Fruit fly (Drosophila melanogaster): ENCODE measurements around the gene CG13887.

Gene CG13887

dm6 chr3L:821951-822350 is 15.7 kb upstream of the CG13887 start (continued):
- peak; percentile 35; the same call in 1 of the 3 replicates for TF ChIP-seq croc (GFP tag; conservative IDR thresholded peaks at IDR 0.05)
- peak; percentile 45; the same call in 1 of the 2 replicates for TF ChIP-seq CG14014 (GFP tag; IDR thresholded peaks at IDR 0.05)
- no peak for TF ChIP-seq sug (tag; optimal IDR thresholded peaks at IDR 0.05)
- TF ChIP-seq NC2α (GFP tag; optimal IDR thresholded peaks at IDR 0.05): no peak
- no peak for TF ChIP-seq Dip2 (GFP tag; IDR thresholded peaks at IDR 0.05)
- TF ChIP-seq CG15601 (tag; optimal IDR thresholded peaks at IDR 0.05): peak; percentile 61
- no peak for TF ChIP-seq CG4282 (GFP tag; optimal IDR thresholded peaks at IDR 0.05)
- no peak for TF ChIP-seq psq (GFP tag; optimal IDR thresholded peaks at IDR 0.05)
- no peak for TF ChIP-seq Trl (optimal IDR thresholded peaks at IDR 0.05)
- no peak for TF ChIP-seq Trl (GFP tag; optimal IDR thresholded peaks at IDR 0.05)
- TF ChIP-seq hkb (optimal IDR thresholded peaks at IDR 0.05): no peak
- TF ChIP-seq hkb (GFP tag; IDR thresholded peaks at IDR 0.05): peak; percentile 87
- TF ChIP-seq emc (GFP tag; optimal IDR thresholded peaks at IDR 0.05): no peak
- peak; percentile 83 for TF ChIP-seq CG18599 (GFP tag; optimal IDR thresholded peaks at IDR 0.05)
- peak; percentile 74 for TF ChIP-seq org-1 (GFP tag; optimal IDR thresholded peaks at IDR 0.05)
- peak; percentile 10 for TF ChIP-seq CG6854 (GFP tag; optimal IDR thresholded peaks at IDR 0.05)
- no peak for TF ChIP-seq stwl (tag; optimal IDR thresholded peaks at IDR 0.05)
- TF ChIP-seq slou (GFP tag; optimal IDR thresholded peaks at IDR 0.05): no peak
- no peak for TF ChIP-seq abd-A (tag; optimal IDR thresholded peaks at IDR 0.05)
- TF ChIP-seq Sox102F (GFP tag; optimal IDR thresholded peaks at IDR 0.05): peak; percentile 77
- TF ChIP-seq BEAF-32 (GFP tag; optimal IDR thresholded peaks at IDR 0.05): no peak
- peak; percentile 49 for TF ChIP-seq Chrac-16 (GFP tag; optimal IDR thresholded peaks at IDR 0.05)
- peak; percentile 50 for TF ChIP-seq CG3407 (GFP tag; optimal IDR thresholded peaks at IDR 0.05)
- no peak for TF ChIP-seq CG18011 (GFP tag; optimal IDR thresholded peaks at IDR 0.05)
- TF ChIP-seq CG9727 (GFP tag; optimal IDR thresholded peaks at IDR 0.05): peak; percentile 53
- peak; percentile 77 for TF ChIP-seq CG8388 (GFP tag; optimal IDR thresholded peaks at IDR 0.05)
- no peak for TF ChIP-seq sc (optimal IDR thresholded peaks at IDR 0.05)
- TF ChIP-seq sc (GFP tag; optimal IDR thresholded peaks at IDR 0.05): peak; percentile 26
- TF ChIP-seq lmd (GFP tag; IDR thresholded peaks at IDR 0.05): peak; percentile 79
- TF ChIP-seq CG9932 (GFP tag; IDR thresholded peaks at IDR 0.05): no peak
- no peak; the same call in 2 of the 3 replicates for TF ChIP-seq CG11093 (GFP tag; IDR thresholded peaks at IDR 0.05)
- TF ChIP-seq dysf (GFP tag; IDR thresholded peaks at IDR 0.05): peak; percentile 84
- no peak for TF ChIP-seq pita (GFP tag; optimal IDR thresholded peaks at IDR 0.05)
- peak; percentile 17 for TF ChIP-seq wek (GFP tag; optimal IDR thresholded peaks at IDR 0.05)
- no peak for TF ChIP-seq CG11085 (GFP tag; IDR thresholded peaks at IDR 0.05)
- peak; percentile 86 for TF ChIP-seq dmrt99B (tag; optimal IDR thresholded peaks at IDR 0.05)
- TF ChIP-seq CG9876 (GFP tag; optimal IDR thresholded peaks at IDR 0.05): no peak
- no peak for TF ChIP-seq Taf1 (GFP tag; IDR thresholded peaks at IDR 0.05)
- peak; percentile 56 for TF ChIP-seq ems (GFP tag; optimal IDR thresholded peaks at IDR 0.05)
- TF ChIP-seq tna (GFP tag; IDR thresholded peaks at IDR 0.05; ENCODE audit: partially characterized antibody): no peak
- TF ChIP-seq sisA (GFP tag; IDR thresholded peaks at IDR 0.05): peak; percentile 75
- TF ChIP-seq CG34422 (GFP tag; IDR thresholded peaks at IDR 0.05): peak; percentile 60; the same call in 1 of the 3 replicates
- TF ChIP-seq dimm (GFP tag; IDR thresholded peaks at IDR 0.05): no peak
- peak; percentile 59 for TF ChIP-seq CG1233 (GFP tag; optimal IDR thresholded peaks at IDR 0.05)
- peak; percentile 51 for TF ChIP-seq CG2202 (tag; optimal IDR thresholded peaks at IDR 0.05)
- TF ChIP-seq Ptx1 (GFP tag; IDR thresholded peaks at IDR 0.05): peak; percentile 77
- peak; percentile 50 for TF ChIP-seq CG7987 (GFP tag; optimal IDR thresholded peaks at IDR 0.05)
- no peak for TF ChIP-seq CG13287 (GFP tag; IDR thresholded peaks at IDR 0.05; ENCODE audit: partially characterized antibody)
- peak; percentile 48; the same call in 1 of the 2 replicates for TF ChIP-seq H2.0 (GFP tag; IDR thresholded peaks at IDR 0.05)
- TF ChIP-seq CG7786 (GFP tag; optimal IDR thresholded peaks at IDR 0.05): no peak
- TF ChIP-seq trh (GFP tag; optimal IDR thresholded peaks at IDR 0.05): no peak
- TF ChIP-seq tx (GFP tag; optimal IDR thresholded peaks at IDR 0.05): peak; percentile 14
